Worm (Caenorhabditis elegans): ENCODE data around the gene F14F9.8.

DNA sequence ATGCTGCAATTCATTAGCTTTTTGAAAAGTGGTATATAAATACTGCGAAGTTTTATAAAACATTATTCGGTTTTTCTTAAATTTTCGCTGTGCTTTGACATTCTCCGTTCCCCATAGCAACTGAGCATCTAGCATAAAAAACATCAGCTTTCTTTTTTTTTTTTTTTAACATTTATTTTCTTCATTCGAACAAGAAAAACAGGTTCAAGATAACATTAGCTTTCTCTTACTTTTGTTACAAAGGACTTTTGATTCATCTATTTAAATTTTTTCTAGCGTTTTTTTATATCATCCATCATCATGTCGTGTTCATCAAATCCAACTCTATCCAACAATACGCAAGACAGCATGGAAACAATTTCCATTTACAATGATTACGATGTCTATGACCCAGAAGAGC lies 7.8 kb downstream of the F14F9.8 start, which contains the start of gene F14F9.3:
- TF ChIP-seq ceh-2 (tag; optimal IDR thresholded peaks at IDR 0.05) = no peak
- TF ChIP-seq ceh-14 (tag; optimal IDR thresholded peaks at IDR 0.05) = no peak
- no peak for TF ChIP-seq pha-4 (tag; optimal IDR thresholded peaks at IDR 0.05)
- no peak for TF ChIP-seq ttx-3 (tag; optimal IDR thresholded peaks at IDR 0.05)
- no peak for TF ChIP-seq unc-42 (tag; optimal IDR thresholded peaks at IDR 0.05)
- no peak for TF ChIP-seq ama-1 (optimal IDR thresholded peaks at IDR 0.05)
- TF ChIP-seq rnt-1 (tag; optimal IDR thresholded peaks at IDR 0.05) = no peak
- TF ChIP-seq ztf-16 (tag; optimal IDR thresholded peaks at IDR 0.05) = no peak
- TF ChIP-seq hlh-13 (GFP tag; optimal IDR thresholded peaks at IDR 0.05) = no peak
- TF ChIP-seq tbx-2 (tag; optimal IDR thresholded peaks at IDR 0.05) = no peak
